Fruit fly (Drosophila melanogaster) whole organism, prepupa: ENCODE measurements around the gene nur.

ENCODE experiments used
- CG7368 ChIP-seq: fragments of 200-800 bp; sonication (Bioruptor generic); optimal IDR thresholded peaks from 3 replicates; lab custom pipeline; 2016; ENCODE audit warnings: missing biosample characterization, missing genetic modification characterization
- CG8319 ChIP-seq: fragments of 200-800 bp; sonication (Bioruptor generic); optimal IDR thresholded peaks from 3 replicates; lab custom pipeline; 2016; ENCODE audit warnings: missing biosample characterization, missing genetic modification characterization
- Gug ChIP-seq: fragments of 200-800 bp; sonication (Bioruptor generic); IDR thresholded peaks from 2 replicates; pipeline ENCODE4 v1.3.6; 2022; ENCODE audit warnings: missing biosample characterization, missing genetic modification characterization
- Hr39 ChIP-seq: fragments of 200-800 bp; sonication (Bioruptor generic); optimal IDR thresholded peaks from 2 replicates; lab custom pipeline; 2016; ENCODE audit warnings: missing biosample characterization, missing genetic modification characterization
- Lpt ChIP-seq: fragments of 200-800 bp; sonication (Bioruptor generic); optimal IDR thresholded peaks from 3 replicates; lab custom pipeline; 2016; ENCODE audit warnings: missing biosample characterization, missing genetic modification characterization
- Met ChIP-seq: fragments of 200-800 bp; sonication (Bioruptor generic); optimal IDR thresholded peaks from 3 replicates; lab custom pipeline; 2016; ENCODE audit warnings: missing biosample characterization, missing genetic modification characterization
- Smox ChIP-seq: fragments of 200-800 bp; sonication (Bioruptor generic); optimal IDR thresholded peaks from 3 replicates; lab custom pipeline; 2016; ENCODE audit warnings: missing biosample characterization, missing genetic modification characterization
- cyc ChIP-seq: fragments of 200-800 bp; sonication (Bioruptor generic); optimal IDR thresholded peaks from 3 replicates; lab custom pipeline; 2016; ENCODE audit warnings: missing biosample characterization, missing genetic modification characterization
- dsx ChIP-seq: fragments of 200-800 bp; optimal IDR thresholded peaks from 3 replicates; lab custom pipeline; 2019; ENCODE audit warnings: missing biosample characterization, mild to moderate bottlenecking, missing genetic modification characterization, moderate library complexity; ENCODE audit not compliant: poor library complexity, severe bottlenecking
- pdm3 ChIP-seq: fragments of 200-800 bp; sonication (Bioruptor generic); optimal IDR thresholded peaks from 3 replicates; lab custom pipeline; 2016; ENCODE audit warnings: missing biosample characterization, missing genetic modification characterization
- salr ChIP-seq, 2 experiments: fragments of 200-800 bp; sonication (Bioruptor generic); optimal IDR thresholded peaks; 3 replicates each; lab custom pipeline; 2016 to 2018; ENCODE audit warnings: missing biosample characterization in 2 of 2, missing genetic modification characterization in 2 of 2, mild to moderate bottlenecking in 1 of 2
- ss ChIP-seq, 2 experiments: fragments of 200-800 bp; sonication (Bioruptor generic); optimal IDR thresholded peaks; 2 replicates in 1 of 2; 3 replicates in 1 of 2; lab custom pipeline; 2017 to 2018; ENCODE audit warnings: mild to moderate bottlenecking in 2 of 2, missing biosample characterization in 2 of 2, missing genetic modification characterization in 2 of 2, moderate library complexity in 1 of 2

DNA sequence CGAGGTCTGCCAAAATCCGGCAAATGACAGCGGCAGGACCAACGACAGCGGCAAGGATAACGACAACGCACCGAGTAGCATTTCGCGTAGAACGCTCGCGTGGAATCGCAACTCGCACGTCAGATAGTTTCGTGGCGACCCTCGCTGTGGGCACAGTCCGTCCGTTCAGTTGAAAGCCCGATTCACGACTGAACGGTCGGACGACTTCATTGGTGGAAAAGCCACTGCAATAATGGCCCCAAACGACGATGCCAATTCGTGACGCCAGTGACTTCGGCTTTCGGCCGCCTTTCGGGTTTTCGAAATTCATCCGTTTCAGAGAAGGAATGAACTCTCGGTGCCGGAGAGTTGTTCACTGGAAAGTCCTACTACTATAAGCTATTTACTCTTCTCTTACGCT, 18.8 kb upstream of the nur start, which contains the start of gene DIP-kappa:
- TF ChIP-seq cyc (no peak), Smox (no peak), dsx (no peak), salr (GFP tag; optimal IDR thresholded peaks at IDR 0.05; lab: Kevin White, UChicago) (no peak), Hr39 (GFP tag; lab: Kevin White, UChicago) (no peak), CG8319 (GFP tag; lab: Kevin White, UChicago) (no peak), Met (GFP tag; lab: Kevin White, UChicago) (no peak), CG7368 (no peak), Gug (GFP tag; lab: Robert Waterston, UW) (no peak), Lpt (no peak), pdm3 (GFP tag; lab: Kevin White, UChicago) (no peak), ss (GFP tag; optimal IDR thresholded peaks at IDR 0.05; lab: Kevin White, UChicago) (no peak)
